Worm (Caenorhabditis elegans): Measurements from ENCODE around the gene DC2.5.

ce11 chrV:206814-207213 is 5.8 kb downstream of the DC2.5 start:
- TF ChIP-seq cog-1 (tag; optimal IDR thresholded peaks at IDR 0.05), result no peak
- TF ChIP-seq T22C8.4 (GFP tag; IDR thresholded peaks at IDR 0.05), result no peak
- no peak for TF ChIP-seq med-1 (GFP tag; optimal IDR thresholded peaks at IDR 0.05; ENCODE audit: insufficient read depth)
- no peak for TF ChIP-seq ztf-29 (GFP tag; IDR thresholded peaks at IDR 0.05)
- TF ChIP-seq klf-2 (GFP tag; conservative IDR thresholded peaks at IDR 0.05), result no peak
- TF ChIP-seq flt-1 (GFP tag; IDR thresholded peaks at IDR 0.05), result no peak
- no peak for TF ChIP-seq ztf-23 (GFP tag; IDR thresholded peaks at IDR 0.05)
- no peak for TF ChIP-seq tab-1 (GFP tag; IDR thresholded peaks at IDR 0.05)
